Worm (Caenorhabditis elegans) whole organism, late embryonic: Measurements from ENCODE around the gene chs-2.

Experiments used
- C08G9.2 ChIP-seq: sonication (generic microtip); optimal IDR thresholded peaks from 2 replicates; lab custom pipeline; 2016; ENCODE audit warnings: mild to moderate bottlenecking, missing genetic modification characterization, moderate library complexity, missing compliant biosample characterization
- C38D4.7 ChIP-seq: fragments of 200-800 bp; sonication (Bioruptor generic); optimal IDR thresholded peaks from 2 replicates; lab custom pipeline; 2018; ENCODE audit warnings: mild to moderate bottlenecking, missing genetic modification characterization, moderate library complexity, missing compliant biosample characterization
- K02D7.2 ChIP-seq: sonication (generic microtip); optimal IDR thresholded peaks from 2 replicates; lab custom pipeline; 2017; ENCODE audit warnings: mild to moderate bottlenecking, missing genetic modification characterization, missing compliant biosample characterization
- ceh-22 ChIP-seq: sonication (generic microtip); optimal IDR thresholded peaks from 2 replicates; lab custom pipeline; 2017; ENCODE audit warnings: missing biosample characterization, missing genetic modification characterization
- ceh-30 ChIP-seq: fragments of 150-350 bp; optimal IDR thresholded peaks from 2 replicates; lab custom pipeline; 2014; ENCODE audit warnings: missing biosample characterization, missing genetic modification characterization
- ceh-45 ChIP-seq: fragments of 200-800 bp; sonication (Bioruptor generic); IDR thresholded peaks from 2 replicates; pipeline ENCODE4 v1.3.6; 2022; ENCODE audit warnings: missing genetic modification reagents, missing genetic modification characterization, missing compliant biosample characterization
- ceh-48 ChIP-seq: sonication (generic microtip); optimal IDR thresholded peaks from 2 replicates; lab custom pipeline; 2016; ENCODE audit warnings: missing genetic modification characterization, inconsistent platforms, missing compliant biosample characterization
- ceh-9 ChIP-seq: sonication (generic microtip); optimal IDR thresholded peaks from 2 replicates; lab custom pipeline; 2016; ENCODE audit warnings: mild to moderate bottlenecking, missing genetic modification characterization, inconsistent platforms, missing compliant biosample characterization
- che-1 ChIP-seq: sonication (generic microtip); optimal IDR thresholded peaks from 2 replicates; lab custom pipeline; 2016; ENCODE audit warnings: mild to moderate bottlenecking, missing genetic modification characterization, missing compliant biosample characterization
- dmd-4 ChIP-seq: sonication (generic microtip); optimal IDR thresholded peaks from 2 replicates; lab custom pipeline; 2016; ENCODE audit warnings: borderline replicate concordance, missing genetic modification characterization, missing compliant biosample characterization
- dve-1 ChIP-seq: sonication (generic microtip); optimal IDR thresholded peaks from 2 replicates; lab custom pipeline; 2017; ENCODE audit warnings: antibody characterized with exemption, mild to moderate bottlenecking, missing genetic modification characterization, missing compliant biosample characterization
- elt-2 ChIP-seq: sonication (generic microtip); optimal IDR thresholded peaks from 2 replicates; lab custom pipeline; 2016; ENCODE audit warnings: missing genetic modification reagents, missing genetic modification characterization, missing compliant biosample characterization
- ets-4 ChIP-seq: sonication (generic microtip); optimal IDR thresholded peaks from 2 replicates; lab custom pipeline; 2016; ENCODE audit warnings: missing genetic modification characterization, missing compliant biosample characterization
- fax-1 ChIP-seq: sonication (generic microtip); optimal IDR thresholded peaks from 2 replicates; lab custom pipeline; 2016; ENCODE audit warnings: missing genotype, missing genetic modification characterization, missing compliant biosample characterization
- gmeb-2 ChIP-seq: sonication (generic microtip); optimal IDR thresholded peaks from 2 replicates; lab custom pipeline; 2016; ENCODE audit warnings: missing genetic modification characterization, inconsistent platforms, missing compliant biosample characterization
- hlh-13 ChIP-seq: fragments of 200-800 bp; sonication (Bioruptor generic); optimal IDR thresholded peaks from 2 replicates; lab custom pipeline; 2018; ENCODE audit warnings: mild to moderate bottlenecking, missing genetic modification characterization, missing compliant biosample characterization
- hlh-15 ChIP-seq: sonication (generic microtip); optimal IDR thresholded peaks from 2 replicates; lab custom pipeline; 2016; ENCODE audit warnings: missing genetic modification characterization, missing compliant biosample characterization
- hlh-30 ChIP-seq: sonication (generic microtip); optimal IDR thresholded peaks from 2 replicates; lab custom pipeline; 2017; ENCODE audit warnings: antibody characterized with exemption, missing genetic modification characterization, missing compliant biosample characterization; ENCODE audit not compliant: insufficient read depth
- hlh-6 ChIP-seq: sonication (generic microtip); optimal IDR thresholded peaks from 2 replicates; lab custom pipeline; 2016; ENCODE audit warnings: missing genotype, missing genetic modification characterization, missing compliant biosample characterization
- lim-6 ChIP-seq: sonication (generic microtip); optimal IDR thresholded peaks from 2 replicates; lab custom pipeline; 2016; ENCODE audit warnings: missing genetic modification characterization, missing compliant biosample characterization
- lin-11 ChIP-seq: fragments of 200-800 bp; sonication (Bioruptor generic); optimal IDR thresholded peaks from 2 replicates; lab custom pipeline; 2018; ENCODE audit warnings: mild to moderate bottlenecking, missing genetic modification characterization, missing compliant biosample characterization
- madf-2 ChIP-seq: sonication (generic microtip); optimal IDR thresholded peaks from 2 replicates; lab custom pipeline; 2017; ENCODE audit warnings: missing genetic modification characterization, missing compliant biosample characterization
- nfya-1 ChIP-seq: sonication (generic microtip); optimal IDR thresholded peaks from 2 replicates; lab custom pipeline; 2017; ENCODE audit warnings: missing genetic modification characterization, mild to moderate bottlenecking, missing compliant biosample characterization, antibody characterized with exemption, moderate library complexity
- nhr-11 ChIP-seq: fragments of 150-350 bp; optimal IDR thresholded peaks from 2 replicates; lab custom pipeline; 2014; ENCODE audit warnings: missing biosample characterization, missing genetic modification characterization
- nhr-232 ChIP-seq: sonication (generic microtip); optimal IDR thresholded peaks from 2 replicates; lab custom pipeline; 2016; ENCODE audit warnings: missing genetic modification characterization, missing compliant biosample characterization
- pag-3 ChIP-seq: sonication (generic microtip); optimal IDR thresholded peaks from 2 replicates; lab custom pipeline; 2016; ENCODE audit warnings: missing compliant biosample characterization, missing genetic modification characterization, borderline replicate concordance
- pat-9 ChIP-seq: fragments of 200-800 bp; sonication (Bioruptor generic); optimal IDR thresholded peaks from 2 replicates; lab custom pipeline; 2018; ENCODE audit warnings: mild to moderate bottlenecking, missing genetic modification characterization, moderate library complexity, missing compliant biosample characterization
- pqm-1 ChIP-seq: sonication (generic microtip); optimal IDR thresholded peaks from 2 replicates; lab custom pipeline; 2016; ENCODE audit warnings: missing genetic modification characterization, missing compliant biosample characterization
- pros-1 ChIP-seq: fragments of 150-350 bp; optimal IDR thresholded peaks from 2 replicates; lab custom pipeline; 2014; ENCODE audit warnings: missing biosample characterization, missing genetic modification reagents, missing genetic modification characterization
- ref-2 ChIP-seq: sonication (generic microtip); optimal IDR thresholded peaks from 2 replicates; lab custom pipeline; 2016; ENCODE audit warnings: missing genetic modification characterization, missing compliant biosample characterization
- rnt-1 ChIP-seq: sonication (generic microtip); optimal IDR thresholded peaks from 2 replicates; lab custom pipeline; 2016; ENCODE audit warnings: missing genetic modification characterization, missing compliant biosample characterization
- syd-9 ChIP-seq: sonication (generic microtip); optimal IDR thresholded peaks from 2 replicates; lab custom pipeline; 2016; ENCODE audit warnings: mild to moderate bottlenecking, missing genetic modification characterization, moderate library complexity, missing compliant biosample characterization
- tbx-2 ChIP-seq: sonication (generic microtip); optimal IDR thresholded peaks from 2 replicates; lab custom pipeline; 2016; ENCODE audit warnings: missing genetic modification characterization, missing compliant biosample characterization
- tbx-7 ChIP-seq: sonication (generic microtip); optimal IDR thresholded peaks from 2 replicates; lab custom pipeline; 2016; ENCODE audit warnings: missing genotype, missing genetic modification characterization, missing compliant biosample characterization
- unc-55 ChIP-seq: sonication (generic microtip); optimal IDR thresholded peaks from 2 replicates; lab custom pipeline; 2017; ENCODE audit warnings: missing biosample characterization, missing genetic modification reagents, missing genetic modification characterization
- zip-5 ChIP-seq: sonication (generic microtip); optimal IDR thresholded peaks from 2 replicates; lab custom pipeline; 2016; ENCODE audit warnings: missing genetic modification characterization, missing compliant biosample characterization
- ztf-16 ChIP-seq: sonication (generic microtip); optimal IDR thresholded peaks from 2 replicates; lab custom pipeline; 2017; ENCODE audit warnings: missing genetic modification characterization, missing compliant biosample characterization

The chs-2 gene

DNA sequence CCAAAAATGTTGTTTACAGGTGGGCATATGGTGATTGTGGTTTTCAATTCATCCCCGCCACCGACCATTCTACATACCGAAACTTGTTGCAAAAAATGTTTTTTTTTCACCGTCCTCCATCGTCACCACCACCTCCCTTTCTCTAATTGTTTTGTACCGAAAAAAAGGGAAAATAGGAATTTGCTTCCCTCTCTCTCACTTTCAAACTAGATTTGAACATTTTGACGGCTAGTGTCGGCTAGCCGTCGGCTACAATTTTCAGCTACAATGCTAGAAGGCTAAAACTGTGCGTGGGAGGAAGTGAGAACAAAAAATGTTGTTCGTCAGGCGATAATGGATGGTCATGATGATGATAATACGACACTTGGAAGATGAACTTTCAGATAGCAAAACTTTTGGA, 18.6 kb upstream of the chs-2 start:
- TF ChIP-seq nhr-232 (tag; lab: Kevin White, UChicago) (no peak), hlh-30 (tag; lab: Kevin White, UChicago) (no peak), pat-9 (tag; lab: Kevin White, UChicago) (no peak), ceh-9 (tag; lab: Kevin White, UChicago) (no peak), unc-55 (GFP tag; lab: Kevin White, UChicago) (no peak), nfya-1 (no peak), hlh-6 (no peak), ceh-45 (GFP tag; lab: Robert Waterston, UW) (no peak), madf-2 (tag; lab: Kevin White, UChicago) (no peak), nhr-11 (tag; lab: Kevin White, UChicago) (no peak), pqm-1 (tag; lab: Kevin White, UChicago) (no peak), C08G9.2 (no peak), syd-9 (tag; lab: Kevin White, UChicago) (no peak), ref-2 (tag; lab: Kevin White, UChicago) (no peak), dmd-4 (tag; lab: Kevin White, UChicago) (no peak), pag-3 (tag; lab: Kevin White, UChicago) (no peak), lim-6 (tag; lab: Kevin White, UChicago) (no peak), tbx-2 (tag; lab: Kevin White, UChicago) (no peak), zip-5 (tag; lab: Kevin White, UChicago) (no peak)

DNA sequence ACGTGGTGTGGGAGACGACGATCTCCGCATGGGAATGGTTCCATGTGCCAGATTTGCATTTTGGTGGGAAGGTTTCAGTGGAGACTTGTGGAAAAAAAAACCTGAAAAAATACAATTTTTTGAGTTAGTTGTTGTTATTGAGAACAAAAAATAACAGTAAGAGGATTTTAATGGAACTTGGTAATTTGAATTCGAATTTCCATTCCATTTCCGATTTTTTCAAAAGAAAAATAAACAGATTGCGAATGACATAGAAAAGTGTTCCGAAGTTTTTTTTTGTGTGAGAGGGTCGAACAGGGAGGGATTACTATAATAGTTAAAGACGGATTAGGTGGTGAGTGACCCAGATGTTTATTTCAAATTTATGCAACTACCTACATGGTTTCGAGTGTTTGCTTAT, 17.8 kb upstream of the chs-2 start, which contains the start of gene T01D1.4:
Gene T01D1.4, minus strand, starts transcription at position 101 of the 400 bp plus-strand sequence.
- TF ChIP-seq K02D7.2, result no peak

DNA sequence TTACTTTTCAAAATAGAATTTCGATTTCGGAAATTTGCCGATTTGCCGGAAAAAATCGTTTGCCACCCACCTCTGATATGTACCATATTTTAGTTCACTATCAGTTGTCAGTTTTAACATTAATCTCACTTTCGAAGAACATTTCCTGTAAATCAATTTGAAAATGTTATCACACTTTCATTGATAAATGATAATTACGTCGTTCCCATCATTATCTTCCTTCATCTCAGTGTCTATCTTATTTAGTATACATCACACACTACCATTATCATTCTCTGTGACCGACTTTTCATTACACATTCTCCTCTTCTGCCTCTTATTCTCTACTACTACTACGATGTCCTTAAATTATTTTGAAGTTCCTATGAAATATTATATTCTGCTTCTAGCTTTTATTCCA, 10.3 kb upstream of the chs-2 start, which contains the start of gene T01D1.8:
Gene T01D1.8, plus strand, starts transcription at position 236 of the 400 bp plus-strand sequence.
- peak; percentile 70 for TF ChIP-seq elt-2
- no peak for TF ChIP-seq ceh-30
- TF ChIP-seq C38D4.7 (GFP tag; lab: Kevin White, UChicago), result no peak
- no peak for TF ChIP-seq fax-1 (tag; lab: Kevin White, UChicago)
- no peak for TF ChIP-seq lin-11

DNA sequence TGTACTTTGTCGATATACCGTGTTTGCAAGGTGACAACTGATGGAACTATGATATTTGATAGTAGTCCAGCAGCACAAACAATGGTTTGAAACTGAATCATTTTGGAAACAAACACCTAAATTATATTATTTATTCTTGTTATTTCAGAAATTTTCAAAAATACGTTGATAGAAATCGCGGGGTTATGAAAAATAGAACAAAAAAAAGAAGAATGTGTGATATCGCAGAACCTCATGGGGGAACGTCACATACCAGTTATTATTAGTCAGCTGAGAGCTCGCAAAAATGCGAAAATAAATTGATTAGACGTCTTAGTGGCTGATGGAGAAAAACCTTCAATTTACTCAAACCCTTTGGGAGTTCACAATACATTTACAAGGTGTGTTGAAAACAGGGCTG, 7.8 kb upstream of the chs-2 start, which contains the start of gene T01D1.5:
Gene T01D1.5, minus strand, starts transcription at position 101 of the 400 bp plus-strand sequence.
- no peak for TF ChIP-seq pros-1 (tag; lab: Kevin White, UChicago)
- TF ChIP-seq nhr-11 (tag; lab: Kevin White, UChicago), result no peak
- no peak for TF ChIP-seq gmeb-2 (tag; lab: Kevin White, UChicago)

DNA sequence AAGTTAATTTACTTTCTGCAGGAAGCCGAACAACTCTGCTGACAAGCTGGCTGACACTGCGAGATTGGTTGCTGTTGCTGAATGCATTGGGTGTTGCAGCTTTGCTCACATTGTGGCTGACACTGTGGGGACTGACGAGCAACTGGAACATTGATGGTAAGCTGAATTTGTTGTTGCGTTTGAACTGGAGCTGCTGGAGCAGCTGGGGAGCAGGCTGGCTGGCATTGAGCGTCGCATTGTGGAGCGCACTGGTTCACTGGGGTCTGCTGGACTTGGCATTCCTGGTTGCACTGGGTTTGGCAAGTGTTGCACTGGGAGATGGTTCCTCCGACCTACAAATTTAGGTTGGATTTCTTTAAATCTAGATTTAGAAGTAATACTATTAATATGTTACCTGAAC, 4.2 kb upstream of the chs-2 start:
- TF ChIP-seq ceh-48 (tag; lab: Kevin White, UChicago) (no peak), fax-1 (tag; lab: Kevin White, UChicago) (no peak), hlh-6 (no peak), nhr-232 (tag; lab: Kevin White, UChicago) (no peak), ceh-22 (tag; lab: Kevin White, UChicago) (no peak), dve-1 (tag; lab: Kevin White, UChicago) (no peak), che-1 (tag; lab: Kevin White, UChicago) (no peak), rnt-1 (tag; lab: Kevin White, UChicago) (no peak), ztf-16 (tag; lab: Kevin White, UChicago) (no peak), hlh-13 (no peak), ceh-30 (no peak), lin-11 (no peak), ets-4 (tag; lab: Kevin White, UChicago) (no peak), hlh-15 (tag; lab: Kevin White, UChicago) (no peak), ceh-9 (tag; lab: Kevin White, UChicago) (no peak), tbx-7 (no peak)
- TF ChIP-seq, all 69 proteins: peak for 0
